Worm (Caenorhabditis elegans) whole organism, late embryonic: ENCODE results near the gene tbc-12.

ENCODE experiments used
- F13H6.1 ChIP-seq: sonication (generic microtip); optimal IDR thresholded peaks from 2 replicates; lab custom pipeline; 2016; ENCODE audit warnings: missing genetic modification characterization, missing compliant biosample characterization
- K09A11.1 ChIP-seq: sonication (generic microtip); optimal IDR thresholded peaks from 2 replicates; lab custom pipeline; 2017; ENCODE audit warnings: antibody characterized with exemption, mild to moderate bottlenecking, missing genetic modification characterization, missing compliant biosample characterization; ENCODE audit not compliant: insufficient read depth
- T23F11.4 ChIP-seq: fragments of 200-800 bp; sonication (Bioruptor generic); optimal IDR thresholded peaks from 2 replicates; lab custom pipeline; 2018; ENCODE audit warnings: mild to moderate bottlenecking, missing genetic modification characterization, missing compliant biosample characterization
- ahr-1 ChIP-seq: sonication (generic microtip); optimal IDR thresholded peaks from 2 replicates; lab custom pipeline; 2016; ENCODE audit warnings: missing genetic modification characterization, missing compliant biosample characterization
- ceh-14 ChIP-seq: sonication (generic microtip); optimal IDR thresholded peaks from 2 replicates; lab custom pipeline; 2016; ENCODE audit warnings: missing genotype, missing genetic modification characterization, missing compliant biosample characterization
- ceh-18 ChIP-seq: sonication (generic microtip); optimal IDR thresholded peaks from 2 replicates; lab custom pipeline; 2016; ENCODE audit warnings: missing genetic modification characterization, missing compliant biosample characterization
- ceh-19 ChIP-seq: fragments of 200-800 bp; sonication (Bioruptor generic); optimal IDR thresholded peaks from 2 replicates; lab custom pipeline; 2018; ENCODE audit warnings: mild to moderate bottlenecking, missing genetic modification characterization, missing compliant biosample characterization
- ceh-24 ChIP-seq: sonication (generic microtip); optimal IDR thresholded peaks from 2 replicates; lab custom pipeline; 2016; ENCODE audit warnings: mild to moderate bottlenecking, missing genetic modification characterization, missing compliant biosample characterization
- ceh-30 ChIP-seq: fragments of 150-350 bp; optimal IDR thresholded peaks from 2 replicates; lab custom pipeline; 2014; ENCODE audit warnings: missing biosample characterization, missing genetic modification characterization
- ceh-31 ChIP-seq: sonication (generic microtip); optimal IDR thresholded peaks from 2 replicates; lab custom pipeline; 2016; ENCODE audit warnings: missing genetic modification characterization, missing compliant biosample characterization
- ceh-34 ChIP-seq: sonication (generic microtip); optimal IDR thresholded peaks from 2 replicates; lab custom pipeline; 2016; ENCODE audit warnings: mild to moderate bottlenecking, missing genetic modification characterization, missing compliant biosample characterization
- ceh-45 ChIP-seq: fragments of 200-800 bp; sonication (Bioruptor generic); IDR thresholded peaks from 2 replicates; pipeline ENCODE4 v1.3.6; 2022; ENCODE audit warnings: missing genetic modification reagents, missing genetic modification characterization, missing compliant biosample characterization
- ceh-6 ChIP-seq: fragments of 200-800 bp; sonication (Bioruptor generic); optimal IDR thresholded peaks from 2 replicates; lab custom pipeline; 2018; ENCODE audit warnings: mild to moderate bottlenecking, missing genetic modification characterization, missing compliant biosample characterization
- che-1 ChIP-seq: sonication (generic microtip); optimal IDR thresholded peaks from 2 replicates; lab custom pipeline; 2016; ENCODE audit warnings: mild to moderate bottlenecking, missing genetic modification characterization, missing compliant biosample characterization
- fax-1 ChIP-seq: sonication (generic microtip); optimal IDR thresholded peaks from 2 replicates; lab custom pipeline; 2016; ENCODE audit warnings: missing genotype, missing genetic modification characterization, missing compliant biosample characterization
- fkh-6 ChIP-seq: sonication (generic microtip); optimal IDR thresholded peaks from 2 replicates; lab custom pipeline; 2016; ENCODE audit warnings: missing genetic modification characterization, missing compliant biosample characterization
- gmeb-2 ChIP-seq: sonication (generic microtip); optimal IDR thresholded peaks from 2 replicates; lab custom pipeline; 2016; ENCODE audit warnings: missing genetic modification characterization, inconsistent platforms, missing compliant biosample characterization
- hlh-13 ChIP-seq: fragments of 200-800 bp; sonication (Bioruptor generic); optimal IDR thresholded peaks from 2 replicates; lab custom pipeline; 2018; ENCODE audit warnings: mild to moderate bottlenecking, missing genetic modification characterization, missing compliant biosample characterization
- hlh-8 ChIP-seq: sonication (generic microtip); optimal IDR thresholded peaks from 2 replicates; lab custom pipeline; 2016; ENCODE audit warnings: missing genotype, missing genetic modification characterization, missing compliant biosample characterization
- nfya-1 ChIP-seq: sonication (generic microtip); optimal IDR thresholded peaks from 2 replicates; lab custom pipeline; 2017; ENCODE audit warnings: missing genetic modification characterization, mild to moderate bottlenecking, missing compliant biosample characterization, antibody characterized with exemption, moderate library complexity
- nhr-11 ChIP-seq: fragments of 150-350 bp; optimal IDR thresholded peaks from 2 replicates; lab custom pipeline; 2014; ENCODE audit warnings: missing biosample characterization, missing genetic modification characterization
- nhr-232 ChIP-seq: sonication (generic microtip); optimal IDR thresholded peaks from 2 replicates; lab custom pipeline; 2016; ENCODE audit warnings: missing genetic modification characterization, missing compliant biosample characterization
- odd-2 ChIP-seq: sonication (generic microtip); optimal IDR thresholded peaks from 2 replicates; lab custom pipeline; 2017; ENCODE audit warnings: antibody characterized with exemption, mild to moderate bottlenecking, missing genetic modification characterization, missing compliant biosample characterization
- pat-9 ChIP-seq: fragments of 200-800 bp; sonication (Bioruptor generic); optimal IDR thresholded peaks from 2 replicates; lab custom pipeline; 2018; ENCODE audit warnings: mild to moderate bottlenecking, missing genetic modification characterization, moderate library complexity, missing compliant biosample characterization
- pha-2 ChIP-seq: sonication (generic microtip); optimal IDR thresholded peaks from 2 replicates; lab custom pipeline; 2017; ENCODE audit warnings: mild to moderate bottlenecking, missing genetic modification characterization, missing compliant biosample characterization
- pros-1 ChIP-seq: fragments of 150-350 bp; optimal IDR thresholded peaks from 2 replicates; lab custom pipeline; 2014; ENCODE audit warnings: missing biosample characterization, missing genetic modification reagents, missing genetic modification characterization
- sox-4 ChIP-seq: sonication (generic microtip); optimal IDR thresholded peaks from 2 replicates; lab custom pipeline; 2017; ENCODE audit warnings: mild to moderate bottlenecking, missing genetic modification characterization, inconsistent platforms, missing compliant biosample characterization
- syd-9 ChIP-seq: sonication (generic microtip); optimal IDR thresholded peaks from 2 replicates; lab custom pipeline; 2016; ENCODE audit warnings: mild to moderate bottlenecking, missing genetic modification characterization, moderate library complexity, missing compliant biosample characterization
- unc-3 ChIP-seq, 2 experiments: fragments of 200-800 bp in 1 of 2; sonication (Bioruptor generic) in 1 of 2; sonication (generic microtip) in 1 of 2; conservative IDR thresholded peaks in 1 of 2; optimal IDR thresholded peaks in 1 of 2; 2 replicates each; pipeline versions ENCODE4 v1.3.6 to Lab custom; 2016 to 2022; ENCODE audit warnings: missing compliant biosample characterization in 2 of 2, missing genetic modification characterization in 2 of 2, missing genetic modification reagents in 1 of 2
- unc-42 ChIP-seq: sonication (generic microtip); optimal IDR thresholded peaks from 2 replicates; lab custom pipeline; 2016; ENCODE audit warnings: missing genotype, missing genetic modification characterization, missing compliant biosample characterization
- unc-55 ChIP-seq: sonication (generic microtip); optimal IDR thresholded peaks from 2 replicates; lab custom pipeline; 2017; ENCODE audit warnings: missing biosample characterization, missing genetic modification reagents, missing genetic modification characterization
- zip-5 ChIP-seq: sonication (generic microtip); optimal IDR thresholded peaks from 2 replicates; lab custom pipeline; 2016; ENCODE audit warnings: missing genetic modification characterization, missing compliant biosample characterization
- ztf-16 ChIP-seq: sonication (generic microtip); optimal IDR thresholded peaks from 2 replicates; lab custom pipeline; 2017; ENCODE audit warnings: missing genetic modification characterization, missing compliant biosample characterization

tbc-12 gene

ce11 chrX:2531276-2531675, 981 bp downstream of the tbc-12 start:
- TF ChIP-seq sox-4 (no peak), fkh-6 (tag; lab: Kevin White, UChicago) (no peak), T23F11.4 (no peak), ceh-18 (tag; lab: Kevin White, UChicago) (no peak), ceh-30 (tag; lab: Kevin White, UChicago) (no peak), pat-9 (tag; lab: Kevin White, UChicago) (no peak), unc-42 (no peak), ceh-19 (GFP tag; lab: Kevin White, UChicago) (no peak), ceh-34 (no peak), ahr-1 (tag; lab: Kevin White, UChicago) (no peak), ceh-24 (tag; lab: Kevin White, UChicago) (no peak), K09A11.1 (no peak), pros-1 (tag; lab: Kevin White, UChicago) (no peak), unc-55 (GFP tag; lab: Kevin White, UChicago) (no peak), ztf-16 (no peak), hlh-8 (tag; lab: Kevin White, UChicago) (no peak), hlh-13 (no peak), ceh-14 (tag; lab: Kevin White, UChicago) (no peak)

ce11 chrX:2527877-2528276, 4.4 kb downstream of the tbc-12 start:
- peak; percentile 11 for TF ChIP-seq syd-9 (tag; lab: Kevin White, UChicago)
- TF ChIP-seq F13H6.1 (tag; lab: Kevin White, UChicago) = no peak
- TF ChIP-seq unc-3 (GFP tag; conservative IDR thresholded peaks at IDR 0.05; lab: Robert Waterston, UW) = no peak
- TF ChIP-seq unc-3 (tag; optimal IDR thresholded peaks at IDR 0.05; lab: Kevin White, UChicago) = no peak
- TF ChIP-seq ceh-18 (tag; lab: Kevin White, UChicago) = peak; percentile 18
- peak; percentile 12 for TF ChIP-seq ceh-14 (tag; lab: Kevin White, UChicago)
- peak; percentile 10 for TF ChIP-seq ceh-6 (GFP tag; lab: Kevin White, UChicago)
- peak; percentile 29; the same call in 1 of the 2 replicates for TF ChIP-seq ceh-45 (GFP tag; lab: Robert Waterston, UW)
- TF ChIP-seq nhr-11 (tag; lab: Kevin White, UChicago) = no peak
- peak; percentile 7 for TF ChIP-seq ceh-31 (tag; lab: Kevin White, UChicago)

- TF ChIP-seq ceh-45 (GFP tag; lab: Robert Waterston, UW) (no peak), nhr-232 (tag; lab: Kevin White, UChicago) (no peak), ahr-1 (tag; lab: Kevin White, UChicago) (no peak), ceh-24 (tag; lab: Kevin White, UChicago) (no peak), che-1 (tag; lab: Kevin White, UChicago) (no peak), pat-9 (tag; lab: Kevin White, UChicago) (no peak), fkh-6 (tag; lab: Kevin White, UChicago) (no peak), zip-5 (no peak), gmeb-2 (tag; lab: Kevin White, UChicago) (no peak), odd-2 (tag; lab: Kevin White, UChicago) (no peak), pha-2 (tag; lab: Kevin White, UChicago) (no peak), nfya-1 (tag; lab: Kevin White, UChicago) (no peak)
Observed at ce11 chrX:2527194-2527593, 5.1 kb downstream of the tbc-12 start.

ce11 chrX:2526078-2526477, 6.2 kb downstream of the tbc-12 start:
- TF ChIP-seq gmeb-2 (tag; lab: Kevin White, UChicago) = no peak

- no peak for TF ChIP-seq fax-1 (tag; lab: Kevin White, UChicago)
- peak; percentile 68 for TF ChIP-seq unc-42
Observed at ce11 chrX:2522658-2523057, 9.6 kb downstream of the tbc-12 start.
